Worm (Caenorhabditis elegans): ENCODE measurements around the gene srh-111.
"Not testable (repeated sequence)": the region's sequence is repeated elsewhere in the genome, so short reads cannot be mapped to it uniquely, and the experiment has no call there.

Gene srh-111

DNA sequence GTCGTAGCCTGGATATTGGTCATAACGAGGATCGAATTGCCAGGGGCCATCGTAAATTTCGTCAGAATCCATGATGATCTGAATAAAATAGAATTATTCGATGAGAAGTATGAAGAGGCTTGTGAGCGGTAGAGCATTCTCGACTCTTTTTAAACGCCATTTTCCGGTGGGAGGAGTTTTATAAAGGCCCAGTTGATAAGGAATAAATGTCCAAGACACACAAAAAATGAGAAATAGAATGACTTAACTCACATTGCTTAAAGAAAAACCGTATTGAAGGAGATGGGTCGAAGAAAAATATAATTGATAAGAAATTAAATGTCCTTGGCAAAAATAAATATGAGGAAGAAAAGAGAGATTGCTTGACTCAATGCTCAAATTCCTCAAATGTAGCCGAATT lies 15.8 kb downstream of the srh-111 start, which contains the start of gene F20E11.17:
Gene F20E11.17, minus strand, starts transcription at position 101 of the 400 bp plus-strand sequence.
- TF ChIP-seq drap-1 (GFP tag; optimal IDR thresholded peaks at IDR 0.05) (no peak), M03D4.4 (tag; optimal IDR thresholded peaks at IDR 0.05) (no peak), mab-5 (tag; optimal IDR thresholded peaks at IDR 0.05) (no peak), mls-2 (tag; optimal IDR thresholded peaks at IDR 0.05) (no peak), lin-13 (tag; optimal IDR thresholded peaks at IDR 0.05) (no peak), mep-1 (tag; optimal IDR thresholded peaks at IDR 0.05) (no peak), lin-32 (GFP tag; optimal IDR thresholded peaks at IDR 0.05) (no peak)

DNA sequence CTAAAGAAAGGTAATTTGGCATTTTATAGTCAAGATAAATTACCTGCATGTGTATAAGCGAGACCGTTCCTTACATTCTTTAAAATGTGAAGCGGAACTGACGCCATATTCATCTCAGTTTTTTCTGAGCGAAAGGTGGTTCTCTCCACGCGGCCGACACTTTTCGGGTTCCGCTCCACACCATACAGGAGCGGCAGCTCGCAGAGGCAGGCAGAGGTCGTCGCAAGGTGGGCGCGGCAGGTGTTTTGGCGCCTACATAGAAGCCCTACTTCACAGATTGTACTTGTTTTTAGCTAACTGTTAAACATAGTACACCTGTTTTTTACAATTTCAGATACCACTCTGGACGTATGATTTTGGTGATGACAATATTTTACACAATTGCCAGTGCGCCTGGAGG lies 17.1 kb downstream of the srh-111 start:
- no peak for TF ChIP-seq ceh-39 (tag; optimal IDR thresholded peaks at IDR 0.05)
- TF ChIP-seq ham-2 (GFP tag; optimal IDR thresholded peaks at IDR 0.05): no peak
- no peak for TF ChIP-seq lin-32 (GFP tag; optimal IDR thresholded peaks at IDR 0.05)
- no peak for TF ChIP-seq elt-1 (tag; optimal IDR thresholded peaks at IDR 0.05; ENCODE audit: borderline replicate concordance, insufficient read depth)
- no peak for TF ChIP-seq blmp-1 (tag; optimal IDR thresholded peaks at IDR 0.05)
- no peak for TF ChIP-seq lin-13 (tag; optimal IDR thresholded peaks at IDR 0.05)
- TF ChIP-seq ztf-11 (tag; optimal IDR thresholded peaks at IDR 0.05): no peak
- TF ChIP-seq M03D4.4 (tag; optimal IDR thresholded peaks at IDR 0.05): no peak
- TF ChIP-seq flh-1 (GFP tag; optimal IDR thresholded peaks at IDR 0.05): no peak
- TF ChIP-seq unc-39 (tag; optimal IDR thresholded peaks at IDR 0.05): no peak
- TF ChIP-seq mep-1 (tag; optimal IDR thresholded peaks at IDR 0.05): no peak
- TF ChIP-seq ceh-83 (GFP tag; optimal IDR thresholded peaks at IDR 0.05): no peak
- no peak for TF ChIP-seq nhr-2 (tag; optimal IDR thresholded peaks at IDR 0.05)
- TF ChIP-seq drap-1 (GFP tag; optimal IDR thresholded peaks at IDR 0.05): no peak
- no peak for TF ChIP-seq sem-2 (GFP tag; optimal IDR thresholded peaks at IDR 0.05)

DNA sequence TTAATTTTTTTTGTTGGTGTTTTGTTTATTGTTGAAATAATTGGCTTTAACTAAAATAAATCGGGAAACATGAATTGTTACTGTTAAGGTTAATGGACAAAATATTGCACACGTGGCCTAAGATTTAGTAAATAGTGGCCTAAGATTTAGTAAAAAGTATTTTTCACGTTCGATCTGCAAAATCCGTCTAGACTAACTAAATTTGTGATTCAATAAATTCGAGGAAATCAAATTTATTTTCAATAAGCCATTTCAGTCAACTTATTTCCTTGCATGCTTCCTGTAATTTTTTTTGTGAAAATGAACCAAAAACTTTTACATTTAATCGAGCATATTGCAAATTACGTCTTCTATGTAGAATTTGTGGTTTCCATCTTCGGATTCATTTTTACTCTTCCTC lies 18.2 kb downstream of the srh-111 start, which contains the start of gene srw-72:
Gene srw-72, plus strand, starts transcription at position 301 of the 400 bp plus-strand sequence.
- TF ChIP-seq elt-1 (tag; optimal IDR thresholded peaks at IDR 0.05; ENCODE audit: borderline replicate concordance, insufficient read depth): no peak
- TF ChIP-seq elt-3 (tag; optimal IDR thresholded peaks at IDR 0.05): no peak
- TF ChIP-seq flh-1 (GFP tag; optimal IDR thresholded peaks at IDR 0.05): no peak
- no peak for TF ChIP-seq lin-13 (tag; optimal IDR thresholded peaks at IDR 0.05)
- no peak for TF ChIP-seq snpc-4 (tag; optimal IDR thresholded peaks at IDR 0.05)
- no peak for TF ChIP-seq mab-5 (tag; optimal IDR thresholded peaks at IDR 0.05)
- no peak for TF ChIP-seq mls-2 (tag; optimal IDR thresholded peaks at IDR 0.05)
- TF ChIP-seq blmp-1 (tag; optimal IDR thresholded peaks at IDR 0.05): no peak
- TF ChIP-seq ces-1 (GFP tag; optimal IDR thresholded peaks at IDR 0.05): no peak
- no peak for TF ChIP-seq unc-120 (tag; optimal IDR thresholded peaks at IDR 0.05; ENCODE audit: poor library complexity, severe bottlenecking)
- TF ChIP-seq zip-8 (tag; optimal IDR thresholded peaks at IDR 0.05): no peak
- no peak for TF ChIP-seq lsy-2 (tag; optimal IDR thresholded peaks at IDR 0.05)
- TF ChIP-seq nhr-28 (tag; optimal IDR thresholded peaks at IDR 0.05): no peak
- no peak for TF ChIP-seq nhr-12 (tag; optimal IDR thresholded peaks at IDR 0.05)
- TF ChIP-seq unc-39 (tag; optimal IDR thresholded peaks at IDR 0.05): no peak

ce11 chrV:17464278-17464677 lies 20.7 kb downstream of the srh-111 start, which contains the start of gene F20E11.7:
Gene F20E11.7 (plus strand): TSS chrV:17464578.
- not testable (repeated sequence) for TF ChIP-seq flh-1 (GFP tag; optimal IDR thresholded peaks at IDR 0.05); lsy-2 (tag; optimal IDR thresholded peaks at IDR 0.05); ceh-43 (GFP tag; optimal IDR thresholded peaks at IDR 0.05)

ce11 chrV:17460061-17460460 lies 24.9 kb downstream of the srh-111 start, which contains the start of gene srz-48:
Gene srz-48 (minus strand): TSS chrV:17460161.
- TF ChIP-seq nhr-12 (tag; optimal IDR thresholded peaks at IDR 0.05): no peak
- no peak for TF ChIP-seq hlh-1 (tag; optimal IDR thresholded peaks at IDR 0.05)
- TF ChIP-seq ceh-39 (tag; optimal IDR thresholded peaks at IDR 0.05): no peak
- TF ChIP-seq elt-3 (tag; optimal IDR thresholded peaks at IDR 0.05): no peak
- TF ChIP-seq mab-5 (tag; optimal IDR thresholded peaks at IDR 0.05): no peak
- TF ChIP-seq elt-1 (tag; optimal IDR thresholded peaks at IDR 0.05; ENCODE audit: borderline replicate concordance, insufficient read depth): no peak
- no peak for TF ChIP-seq flh-1 (GFP tag; optimal IDR thresholded peaks at IDR 0.05)
- TF ChIP-seq zip-8 (tag; optimal IDR thresholded peaks at IDR 0.05): no peak
- no peak for TF ChIP-seq ztf-11 (tag; optimal IDR thresholded peaks at IDR 0.05)

ce11 chrV:17458069-17458468 lies 26.9 kb downstream of the srh-111 start, which contains the start of gene str-200:
Gene str-200 (minus strand): TSS chrV:17458169.
- TF ChIP-seq elt-1 (tag; optimal IDR thresholded peaks at IDR 0.05; ENCODE audit: borderline replicate concordance, insufficient read depth) (no peak), mls-2 (tag; optimal IDR thresholded peaks at IDR 0.05) (no peak), mep-1 (tag; optimal IDR thresholded peaks at IDR 0.05) (no peak), unc-62 (GFP tag; optimal IDR thresholded peaks at IDR 0.05) (no peak), pha-4 (tag; optimal IDR thresholded peaks at IDR 0.05) (no peak), blmp-1 (tag; optimal IDR thresholded peaks at IDR 0.05) (no peak), ceh-43 (GFP tag; optimal IDR thresholded peaks at IDR 0.05) (no peak), ceh-83 (GFP tag; optimal IDR thresholded peaks at IDR 0.05) (no peak), flh-1 (GFP tag; optimal IDR thresholded peaks at IDR 0.05) (no peak), ceh-39 (tag; optimal IDR thresholded peaks at IDR 0.05) (no peak), ham-2 (GFP tag; optimal IDR thresholded peaks at IDR 0.05) (no peak), unc-120 (tag; optimal IDR thresholded peaks at IDR 0.05; ENCODE audit: poor library complexity, severe bottlenecking) (no peak), lsy-2 (tag; optimal IDR thresholded peaks at IDR 0.05) (no peak), elt-3 (tag; optimal IDR thresholded peaks at IDR 0.05) (no peak), nhr-28 (tag; optimal IDR thresholded peaks at IDR 0.05) (no peak), nhr-2 (tag; optimal IDR thresholded peaks at IDR 0.05) (no peak), sptf-1 (tag; optimal IDR thresholded peaks at IDR 0.05) (no peak)
